Worm (Caenorhabditis elegans): ENCODE results near the gene srd-12.

DNA sequence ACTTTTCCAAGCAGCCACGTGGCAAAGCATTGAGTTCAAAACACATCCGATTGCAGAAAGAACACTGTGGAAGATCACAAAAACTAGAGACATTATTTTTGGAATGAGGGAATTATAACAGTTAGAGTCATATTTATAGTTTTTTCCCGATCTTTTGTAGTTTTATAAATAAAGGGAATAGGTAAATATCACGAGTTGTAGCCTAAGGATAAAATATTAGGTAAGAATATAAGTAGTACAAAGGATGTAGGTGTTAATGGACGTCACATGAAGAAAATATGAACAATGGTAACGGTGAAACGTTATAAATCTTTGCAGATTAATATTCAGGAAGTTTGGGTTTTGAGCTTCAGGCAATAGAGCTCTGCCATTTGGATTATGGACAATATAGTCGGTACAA is 44.4 kb upstream of the srd-12 start, which contains the start of gene srd-5:
- TF ChIP-seq flt-1 (GFP tag; IDR thresholded peaks at IDR 0.05) (no peak), ref-1 (GFP tag; conservative IDR thresholded peaks at IDR 0.05) (no peak)

Data from whole organism, midembryonic.